Worm (Caenorhabditis elegans): ENCODE results near the gene K08H10.6.

Gene K08H10.6

DNA sequence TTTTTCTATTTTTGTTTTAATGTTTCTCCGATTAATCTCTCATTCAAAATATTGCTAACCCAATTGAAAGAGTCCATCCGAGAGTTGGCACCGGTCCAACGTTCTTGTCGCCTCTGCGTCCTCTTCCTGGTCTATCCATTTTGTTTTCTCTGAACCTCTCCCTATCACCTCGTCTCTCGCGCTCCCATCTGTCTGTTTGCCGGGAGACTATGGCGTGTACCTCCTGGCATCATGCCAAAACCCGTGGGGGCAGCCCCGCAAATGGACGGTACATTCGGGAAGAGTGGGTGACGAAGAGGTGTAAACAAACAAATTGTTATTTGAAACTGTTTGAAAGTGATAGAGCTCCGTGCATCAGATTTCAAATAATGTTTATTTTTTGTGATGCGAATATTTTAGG, 40.6 kb upstream of the K08H10.6 start, which contains the start of gene T06E8.2:
TSS of gene T06E8.2 (minus strand) at position 139 of the 400 bp plus-strand sequence.
- TF ChIP-seq lsy-2 (tag; optimal IDR thresholded peaks at IDR 0.05): peak in 1 of 2 experiments; percentile 54
- TF ChIP-seq tra-1 (GFP tag; IDR thresholded peaks at IDR 0.05): 0 out of 2 replicates have a peak, but pooled peaks have one; percentile 45
- TF ChIP-seq F37D6.2 (tag; optimal IDR thresholded peaks at IDR 0.05): no peak
- TF ChIP-seq mdl-1 (tag; optimal IDR thresholded peaks at IDR 0.05): peak in 1 of 2 experiments; percentile 69
- TF ChIP-seq lin-1 (GFP tag; IDR thresholded peaks at IDR 0.05): no peak
- TF ChIP-seq set-16 (GFP tag; IDR thresholded peaks at IDR 0.05): no peak; the same call in 1 of the 2 replicates
- TF ChIP-seq mxl-3 (GFP tag; optimal IDR thresholded peaks at IDR 0.05): peak; percentile 79
- TF ChIP-seq mdt-29 (GFP tag; IDR thresholded peaks at IDR 0.05): no peak
- TF ChIP-seq dmd-8 (GFP tag; IDR thresholded peaks at IDR 0.05): no peak
- TF ChIP-seq daf-8 (GFP tag; IDR thresholded peaks at IDR 0.05): no peak
- TF ChIP-seq nhr-76 (tag; optimal IDR thresholded peaks at IDR 0.05): no peak
- TF ChIP-seq Y75B8A.6 (GFP tag; IDR thresholded peaks at IDR 0.05): no peak
- TF ChIP-seq ztf-7 (tag; optimal IDR thresholded peaks at IDR 0.05): no peak
- no peak for TF ChIP-seq nhr-41 (GFP tag; IDR thresholded peaks at IDR 0.05)
- peak; percentile 72 for TF ChIP-seq nhr-6 (tag; optimal IDR thresholded peaks at IDR 0.05)
- TF ChIP-seq pqm-1 (tag; optimal IDR thresholded peaks at IDR 0.05): no peak
- TF ChIP-seq hmg-1.1 (GFP tag; IDR thresholded peaks at IDR 0.05): peak; percentile 27; the same call in 1 of the 2 replicates
- peak; percentile 14 for TF ChIP-seq nhr-48 (tag; optimal IDR thresholded peaks at IDR 0.05)
- TF ChIP-seq T26A8.4 (GFP tag; IDR thresholded peaks at IDR 0.05): 0 out of 2 replicates have a peak, but pooled peaks have one; percentile 24
- no peak for TF ChIP-seq zfp-2 (tag; optimal IDR thresholded peaks at IDR 0.05)
- TF ChIP-seq nhr-237 (tag; optimal IDR thresholded peaks at IDR 0.05): no peak
- no peak for TF ChIP-seq madf-5 (GFP tag; IDR thresholded peaks at IDR 0.05)
- TF ChIP-seq dpl-1 (GFP tag; optimal IDR thresholded peaks at IDR 0.05): peak; percentile 16
- no peak for TF ChIP-seq aly-2 (tag; optimal IDR thresholded peaks at IDR 0.05)
- TF ChIP-seq zfp-3 (GFP tag; conservative IDR thresholded peaks at IDR 0.05): no peak
- TF ChIP-seq attf-4 (tag; optimal IDR thresholded peaks at IDR 0.05): no peak
- no peak for TF ChIP-seq ama-1 (optimal IDR thresholded peaks at IDR 0.05)
- no peak for TF ChIP-seq ZK337.2 (GFP tag; IDR thresholded peaks at IDR 0.05)
- TF ChIP-seq ztf-11 (tag; optimal IDR thresholded peaks at IDR 0.05): no peak
- TF ChIP-seq snpc-4 (tag; optimal IDR thresholded peaks at IDR 0.05): no peak
- TF ChIP-seq lin-38 (GFP tag; IDR thresholded peaks at IDR 0.05): no peak
- no peak for TF ChIP-seq hif-1 (tag; optimal IDR thresholded peaks at IDR 0.05)
- TF ChIP-seq unc-39 (tag; optimal IDR thresholded peaks at IDR 0.05): no peak
- TF ChIP-seq ceh-62 (tag; optimal IDR thresholded peaks at IDR 0.05): no peak
- TF ChIP-seq nhr-77 (tag; optimal IDR thresholded peaks at IDR 0.05): no peak
- no peak for TF ChIP-seq tag-97 (GFP tag; IDR thresholded peaks at IDR 0.05)
- no peak for TF ChIP-seq php-3 (GFP tag; IDR thresholded peaks at IDR 0.05)
- TF ChIP-seq gei-8 (GFP tag; optimal IDR thresholded peaks at IDR 0.05): no peak
- no peak for TF ChIP-seq lin-39 (tag; optimal IDR thresholded peaks at IDR 0.05)
- no peak for TF ChIP-seq ces-1 (GFP tag; optimal IDR thresholded peaks at IDR 0.05)
- no peak for TF ChIP-seq ceh-32 (tag; optimal IDR thresholded peaks at IDR 0.05; ENCODE audit: poor library complexity)
- no peak for TF ChIP-seq ceh-28 (tag; optimal IDR thresholded peaks at IDR 0.05)
- no peak for TF ChIP-seq zag-1 (tag; optimal IDR thresholded peaks at IDR 0.05)
- TF ChIP-seq fos-1 (tag; optimal IDR thresholded peaks at IDR 0.05): no peak
- no peak for TF ChIP-seq skn-1 (tag; optimal IDR thresholded peaks at IDR 0.05)
- peak in 1 of 2 experiments; percentile 43 for TF ChIP-seq daf-16 (GFP tag; optimal IDR thresholded peaks at IDR 0.05)
- TF ChIP-seq daf-16 (tag; optimal IDR thresholded peaks at IDR 0.05): peak; percentile 39
- TF ChIP-seq mes-2 (tag; optimal IDR thresholded peaks at IDR 0.05; ENCODE audit: poor library complexity, severe bottlenecking): peak; percentile 30
- TF ChIP-seq unc-130 (GFP tag; optimal IDR thresholded peaks at IDR 0.05): no peak
- TF ChIP-seq rbr-2 (tag; optimal IDR thresholded peaks at IDR 0.05): peak; percentile 26
- no peak for TF ChIP-seq duxl-1 (tag; optimal IDR thresholded peaks at IDR 0.05; ENCODE audit: poor library complexity)
- no peak for TF ChIP-seq pha-4 (GFP tag; IDR thresholded peaks at IDR 0.05)
- TF ChIP-seq pha-4 (tag; optimal IDR thresholded peaks at IDR 0.05): no peak
